Fruit fly (Drosophila melanogaster) S2 (cell line): ENCODE measurements around the gene CG13312.

Source experiments
- CG8478 ChIP-seq: fragments of >200 bp; optimal IDR thresholded peaks from 2 replicates; lab custom pipeline; 2018
- CTCF ChIP-seq, 2 experiments: fragments of >200 bp; optimal IDR thresholded peaks; 2 replicates each; lab custom pipeline; 2018

DNA sequence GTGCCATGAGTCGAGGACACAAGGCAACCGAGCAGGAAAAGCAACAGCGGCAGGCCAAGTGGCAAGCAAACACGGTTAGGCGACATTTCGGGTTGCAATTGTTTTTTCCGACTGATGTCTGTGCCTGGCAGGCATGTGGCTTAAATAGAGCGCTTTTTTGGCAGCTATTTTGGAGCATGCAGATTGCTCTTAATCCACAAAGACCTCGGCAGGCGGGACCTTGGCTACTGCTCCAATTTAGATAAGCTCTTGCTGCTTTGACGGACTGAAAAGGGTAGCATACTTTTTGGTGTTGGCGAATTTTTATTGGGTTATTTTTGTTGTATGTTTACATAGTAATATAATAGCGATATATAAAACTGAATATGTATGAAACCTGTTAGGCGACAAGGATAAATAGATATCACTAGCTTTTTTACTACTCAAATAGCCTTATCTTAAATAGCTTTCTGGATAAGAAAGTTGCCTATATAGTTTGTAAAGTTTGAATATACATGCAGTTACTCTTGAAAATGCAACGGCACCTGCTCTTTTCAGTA lies at the start of gene CG13312, which contains the start of gene CG32024:
- TF ChIP-seq CTCF (optimal IDR thresholded peaks at IDR 0.05; lab: Kevin White, UChicago): no peak
- no peak for TF ChIP-seq CG8478
